Worm (Caenorhabditis elegans) whole organism, late embryonic: Measurements from ENCODE around the gene dars-2.

Experiments used
- C08G9.2 ChIP-seq: sonication (generic microtip); optimal IDR thresholded peaks from 2 replicates; lab custom pipeline; 2016; ENCODE audit warnings: mild to moderate bottlenecking, missing genetic modification characterization, moderate library complexity, missing compliant biosample characterization
- K02D7.2 ChIP-seq: sonication (generic microtip); optimal IDR thresholded peaks from 2 replicates; lab custom pipeline; 2017; ENCODE audit warnings: mild to moderate bottlenecking, missing genetic modification characterization, missing compliant biosample characterization
- K09A11.1 ChIP-seq: sonication (generic microtip); optimal IDR thresholded peaks from 2 replicates; lab custom pipeline; 2017; ENCODE audit warnings: antibody characterized with exemption, mild to moderate bottlenecking, missing genetic modification characterization, missing compliant biosample characterization; ENCODE audit not compliant: insufficient read depth
- T23F11.4 ChIP-seq: fragments of 200-800 bp; sonication (Bioruptor generic); optimal IDR thresholded peaks from 2 replicates; lab custom pipeline; 2018; ENCODE audit warnings: mild to moderate bottlenecking, missing genetic modification characterization, missing compliant biosample characterization
- ahr-1 ChIP-seq: sonication (generic microtip); optimal IDR thresholded peaks from 2 replicates; lab custom pipeline; 2016; ENCODE audit warnings: missing genetic modification characterization, missing compliant biosample characterization
- ama-1 ChIP-seq: fragments of 150-350 bp; optimal IDR thresholded peaks from 2 replicates; lab custom pipeline; 2014
- ceh-18 ChIP-seq: sonication (generic microtip); optimal IDR thresholded peaks from 2 replicates; lab custom pipeline; 2016; ENCODE audit warnings: missing genetic modification characterization, missing compliant biosample characterization
- ceh-19 ChIP-seq: fragments of 200-800 bp; sonication (Bioruptor generic); optimal IDR thresholded peaks from 2 replicates; lab custom pipeline; 2018; ENCODE audit warnings: mild to moderate bottlenecking, missing genetic modification characterization, missing compliant biosample characterization
- ceh-24 ChIP-seq: sonication (generic microtip); optimal IDR thresholded peaks from 2 replicates; lab custom pipeline; 2016; ENCODE audit warnings: mild to moderate bottlenecking, missing genetic modification characterization, missing compliant biosample characterization
- ceh-31 ChIP-seq: sonication (generic microtip); optimal IDR thresholded peaks from 2 replicates; lab custom pipeline; 2016; ENCODE audit warnings: missing genetic modification characterization, missing compliant biosample characterization
- ceh-45 ChIP-seq: fragments of 200-800 bp; sonication (Bioruptor generic); IDR thresholded peaks from 2 replicates; pipeline ENCODE4 v1.3.6; 2022; ENCODE audit warnings: missing genetic modification reagents, missing genetic modification characterization, missing compliant biosample characterization
- ceh-9 ChIP-seq: sonication (generic microtip); optimal IDR thresholded peaks from 2 replicates; lab custom pipeline; 2016; ENCODE audit warnings: mild to moderate bottlenecking, missing genetic modification characterization, inconsistent platforms, missing compliant biosample characterization
- dmd-4 ChIP-seq: sonication (generic microtip); optimal IDR thresholded peaks from 2 replicates; lab custom pipeline; 2016; ENCODE audit warnings: borderline replicate concordance, missing genetic modification characterization, missing compliant biosample characterization
- dve-1 ChIP-seq: sonication (generic microtip); optimal IDR thresholded peaks from 2 replicates; lab custom pipeline; 2017; ENCODE audit warnings: antibody characterized with exemption, mild to moderate bottlenecking, missing genetic modification characterization, missing compliant biosample characterization
- elt-2 ChIP-seq: sonication (generic microtip); optimal IDR thresholded peaks from 2 replicates; lab custom pipeline; 2016; ENCODE audit warnings: missing genetic modification reagents, missing genetic modification characterization, missing compliant biosample characterization
- elt-4 ChIP-seq: sonication (generic microtip); optimal IDR thresholded peaks from 2 replicates; lab custom pipeline; 2016; ENCODE audit warnings: missing genetic modification characterization, missing compliant biosample characterization
- fax-1 ChIP-seq: sonication (generic microtip); optimal IDR thresholded peaks from 2 replicates; lab custom pipeline; 2016; ENCODE audit warnings: missing genotype, missing genetic modification characterization, missing compliant biosample characterization
- fkh-10 ChIP-seq: fragments of 150-350 bp; optimal IDR thresholded peaks from 2 replicates; lab custom pipeline; 2014; ENCODE audit warnings: missing biosample characterization, missing genetic modification reagents, missing genetic modification characterization
- hlh-13 ChIP-seq: fragments of 200-800 bp; sonication (Bioruptor generic); optimal IDR thresholded peaks from 2 replicates; lab custom pipeline; 2018; ENCODE audit warnings: mild to moderate bottlenecking, missing genetic modification characterization, missing compliant biosample characterization
- hlh-8 ChIP-seq: sonication (generic microtip); optimal IDR thresholded peaks from 2 replicates; lab custom pipeline; 2016; ENCODE audit warnings: missing genotype, missing genetic modification characterization, missing compliant biosample characterization
- lim-6 ChIP-seq: sonication (generic microtip); optimal IDR thresholded peaks from 2 replicates; lab custom pipeline; 2016; ENCODE audit warnings: missing genetic modification characterization, missing compliant biosample characterization
- madf-2 ChIP-seq: sonication (generic microtip); optimal IDR thresholded peaks from 2 replicates; lab custom pipeline; 2017; ENCODE audit warnings: missing genetic modification characterization, missing compliant biosample characterization
- mec-3 ChIP-seq: sonication (generic microtip); optimal IDR thresholded peaks from 2 replicates; lab custom pipeline; 2016; ENCODE audit warnings: borderline replicate concordance, missing genetic modification characterization, missing compliant biosample characterization
- nfya-1 ChIP-seq: sonication (generic microtip); optimal IDR thresholded peaks from 2 replicates; lab custom pipeline; 2017; ENCODE audit warnings: missing genetic modification characterization, mild to moderate bottlenecking, missing compliant biosample characterization, antibody characterized with exemption, moderate library complexity
- pha-2 ChIP-seq: sonication (generic microtip); optimal IDR thresholded peaks from 2 replicates; lab custom pipeline; 2017; ENCODE audit warnings: mild to moderate bottlenecking, missing genetic modification characterization, missing compliant biosample characterization
- pha-4 ChIP-seq: fragments of 150-350 bp; optimal IDR thresholded peaks from 2 replicates; lab custom pipeline; 2018; ENCODE audit warnings: missing biosample characterization, missing genetic modification reagents, missing genetic modification characterization
- pros-1 ChIP-seq: fragments of 150-350 bp; optimal IDR thresholded peaks from 2 replicates; lab custom pipeline; 2014; ENCODE audit warnings: missing biosample characterization, missing genetic modification reagents, missing genetic modification characterization
- sdc-2 ChIP-seq: sonication (generic microtip); optimal IDR thresholded peaks from 2 replicates; lab custom pipeline; 2016; ENCODE audit warnings: missing genotype, missing genetic modification characterization, missing compliant biosample characterization
- sox-4 ChIP-seq: sonication (generic microtip); optimal IDR thresholded peaks from 2 replicates; lab custom pipeline; 2017; ENCODE audit warnings: mild to moderate bottlenecking, missing genetic modification characterization, inconsistent platforms, missing compliant biosample characterization
- syd-9 ChIP-seq: sonication (generic microtip); optimal IDR thresholded peaks from 2 replicates; lab custom pipeline; 2016; ENCODE audit warnings: mild to moderate bottlenecking, missing genetic modification characterization, moderate library complexity, missing compliant biosample characterization
- tbx-2 ChIP-seq: sonication (generic microtip); optimal IDR thresholded peaks from 2 replicates; lab custom pipeline; 2016; ENCODE audit warnings: missing genetic modification characterization, missing compliant biosample characterization
- tbx-7 ChIP-seq: sonication (generic microtip); optimal IDR thresholded peaks from 2 replicates; lab custom pipeline; 2016; ENCODE audit warnings: missing genotype, missing genetic modification characterization, missing compliant biosample characterization
- ttx-3 ChIP-seq: sonication (generic microtip); optimal IDR thresholded peaks from 2 replicates; lab custom pipeline; 2016; ENCODE audit warnings: missing genetic modification reagents, missing genetic modification characterization, missing compliant biosample characterization
- unc-42 ChIP-seq: sonication (generic microtip); optimal IDR thresholded peaks from 2 replicates; lab custom pipeline; 2016; ENCODE audit warnings: missing genotype, missing genetic modification characterization, missing compliant biosample characterization
- ztf-16 ChIP-seq: sonication (generic microtip); optimal IDR thresholded peaks from 2 replicates; lab custom pipeline; 2017; ENCODE audit warnings: missing genetic modification characterization, missing compliant biosample characterization

dars-2 gene

DNA sequence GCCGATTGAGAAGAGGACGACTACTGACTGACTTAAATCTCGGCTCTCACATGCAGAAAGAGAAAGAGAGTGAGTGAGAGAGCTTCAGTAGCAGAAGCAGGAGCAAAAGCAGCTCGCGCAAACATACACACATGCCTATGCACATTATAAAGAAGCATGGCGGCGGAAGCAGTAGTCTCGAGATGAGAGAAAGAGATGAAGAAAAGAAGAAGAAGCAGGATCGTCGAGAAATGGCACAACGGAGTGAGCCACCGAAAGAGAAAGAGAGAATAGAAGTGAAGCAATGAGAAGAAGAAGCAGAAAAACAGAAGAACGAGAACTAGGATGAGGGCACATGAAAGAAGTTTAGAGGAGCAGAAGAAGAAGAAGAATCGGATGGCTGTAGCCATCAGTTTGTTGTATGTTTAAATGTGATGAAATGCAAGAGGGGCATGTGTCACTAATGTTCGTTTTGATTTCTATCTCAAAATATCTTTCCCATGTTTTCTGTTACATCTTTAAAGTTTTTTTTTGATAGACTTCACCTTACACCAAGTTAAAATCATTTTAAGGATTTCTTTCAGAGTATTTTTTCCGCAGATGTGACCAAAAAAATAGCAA is 21.6 kb upstream of the dars-2 start (continued):
- peak; percentile 89 for TF ChIP-seq ceh-18 (tag; lab: Kevin White, UChicago)
- TF ChIP-seq, all 69 proteins: peak for 18

- TF ChIP-seq elt-4 (tag; lab: Kevin White, UChicago) (no peak), ama-1 (lab: Kevin White, UChicago) (no peak), ceh-31 (no peak), syd-9 (no peak), ceh-24 (tag; lab: Kevin White, UChicago) (no peak), fkh-10 (GFP tag; lab: Kevin White, UChicago) (no peak), pha-4 (tag; lab: Kevin White, UChicago) (no peak), mec-3 (tag; lab: Kevin White, UChicago) (no peak), K02D7.2 (tag; lab: Kevin White, UChicago) (no peak), ceh-45 (no peak), ztf-16 (tag; lab: Kevin White, UChicago) (no peak), sox-4 (tag; lab: Kevin White, UChicago) (no peak), elt-2 (no peak), lim-6 (tag; lab: Kevin White, UChicago) (no peak), fax-1 (tag; lab: Kevin White, UChicago) (no peak), ceh-19 (no peak), ceh-9 (tag; lab: Kevin White, UChicago) (no peak), ttx-3 (tag; lab: Kevin White, UChicago) (no peak), tbx-7 (tag; lab: Kevin White, UChicago) (no peak), dve-1 (tag; lab: Kevin White, UChicago) (no peak)
Observed at ce11 chrV:12028151-12028550, 20.4 kb upstream of the dars-2 start.

DNA sequence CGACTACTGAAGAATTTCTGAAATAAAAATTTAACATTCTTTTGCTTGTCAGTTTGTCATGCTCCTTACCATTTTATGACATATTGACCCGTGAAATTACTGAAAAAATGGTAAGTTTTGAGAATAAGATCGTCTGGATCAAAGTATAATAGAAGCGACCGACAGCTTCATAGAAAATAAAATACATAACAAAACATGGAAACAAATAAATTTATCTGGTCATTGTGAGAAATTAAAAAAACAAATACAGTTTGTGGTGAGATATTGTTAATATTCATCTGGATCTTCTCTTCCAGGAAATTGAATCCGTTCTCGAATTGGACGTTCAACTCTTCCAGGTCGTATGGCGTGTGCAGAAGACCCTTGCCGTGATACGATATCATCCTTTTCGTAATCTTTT is 16.5 kb upstream of the dars-2 start, which contains the start of gene pkc-1:
TSS of gene pkc-1 (minus strand) at position 101 of the 400 bp plus-strand sequence.
- no peak for TF ChIP-seq madf-2 (tag; lab: Kevin White, UChicago)
- TF ChIP-seq hlh-8 (tag; lab: Kevin White, UChicago), result no peak
- no peak for TF ChIP-seq lim-6 (tag; lab: Kevin White, UChicago)
- TF ChIP-seq syd-9, result no peak
- TF ChIP-seq sdc-2, result no peak
- no peak for TF ChIP-seq dmd-4 (tag; lab: Kevin White, UChicago)
- no peak for TF ChIP-seq tbx-7 (tag; lab: Kevin White, UChicago)
- no peak for TF ChIP-seq pros-1 (tag; lab: Kevin White, UChicago)
- TF ChIP-seq ceh-18 (tag; lab: Kevin White, UChicago), result no peak
- TF ChIP-seq elt-2, result no peak
- TF ChIP-seq hlh-13 (GFP tag; lab: Kevin White, UChicago), result no peak
- TF ChIP-seq T23F11.4, result no peak
- no peak for TF ChIP-seq C08G9.2 (tag; lab: Kevin White, UChicago)
- TF ChIP-seq pha-2 (tag; lab: Kevin White, UChicago), result no peak
- no peak for TF ChIP-seq tbx-2 (tag; lab: Kevin White, UChicago)
- no peak for TF ChIP-seq nfya-1
- no peak for TF ChIP-seq ahr-1
- TF ChIP-seq K09A11.1 (tag; lab: Kevin White, UChicago), result no peak

DNA sequence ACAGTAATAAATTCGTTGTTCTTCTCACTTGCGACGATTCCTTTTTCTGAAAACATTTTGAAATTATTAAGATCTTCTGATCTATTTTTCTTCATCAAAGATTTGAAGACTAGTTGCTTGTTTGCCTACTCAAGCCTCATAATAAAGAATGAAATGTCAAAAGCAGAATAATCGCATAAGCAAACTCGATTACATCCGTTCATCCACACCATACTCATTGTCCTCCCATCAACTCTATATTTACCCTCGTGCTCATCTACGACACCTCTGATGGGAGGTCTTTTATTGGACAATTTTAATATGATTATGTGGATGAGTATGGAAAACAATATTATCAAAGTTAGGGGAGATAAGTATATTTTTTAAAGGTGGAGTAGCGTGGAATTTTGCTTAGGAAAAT is 14.7 kb upstream of the dars-2 start:
- peak; percentile 62 for TF ChIP-seq unc-42 (tag; lab: Kevin White, UChicago)
- no peak for TF ChIP-seq hlh-8 (tag; lab: Kevin White, UChicago)
